Fruit fly (Drosophila melanogaster) whole organism: Measurements from ENCODE around the gene CG32121.

Experiments used
- CG8478 ChIP-seq: fragments of >200 bp; optimal IDR thresholded peaks from 2 replicates; lab custom pipeline; 2018; ENCODE audit warnings: inconsistent platforms
- EcR ChIP-seq, 2 experiments: fragments of >200 bp; optimal IDR thresholded peaks; 2 replicates each; lab custom pipeline; 2017; ENCODE audit warnings: missing biosample characterization in 2 of 2, missing genetic modification characterization in 2 of 2, missing genetic modification reagents in 2 of 2

DNA sequence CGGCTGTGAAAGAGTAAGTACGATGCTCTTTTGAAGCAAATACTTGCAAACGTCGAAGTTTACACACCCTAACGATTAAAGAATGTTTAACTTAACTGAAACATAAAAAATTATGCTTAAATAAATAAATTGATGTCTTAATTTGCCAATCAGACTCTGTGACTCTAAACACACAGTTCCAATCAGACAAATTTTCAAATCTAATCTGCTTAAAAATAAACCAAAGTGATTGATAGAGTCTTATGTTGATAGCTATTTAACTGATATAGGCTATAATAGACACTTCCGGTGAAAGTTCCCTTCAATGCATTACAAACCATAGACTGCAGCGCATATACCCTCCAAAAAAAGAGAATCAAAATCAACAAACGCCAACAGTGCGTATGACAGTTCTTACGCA is 29.4 kb upstream of the CG32121 start:
- TF ChIP-seq CG8478 (lab: Kevin White, UChicago) = no peak
- no peak for TF ChIP-seq EcR (GFP tag; optimal IDR thresholded peaks at IDR 0.05; lab: Kevin White, UChicago)
